Worm (Caenorhabditis elegans) whole organism, midembryonic: Measurements from ENCODE around the gene M01F1.9.

ENCODE experiments used
- T22C8.4 ChIP-seq: fragments of 200-800 bp; sonication (Bioruptor generic); IDR thresholded peaks from 2 replicates; pipeline ENCODE4 v1.3.6; 2022; ENCODE audit warnings: missing genetic modification characterization, missing compliant biosample characterization
- cog-1 ChIP-seq: sonication (generic microtip); optimal IDR thresholded peaks from 2 replicates; lab custom pipeline; 2016; ENCODE audit warnings: missing genetic modification characterization, missing compliant biosample characterization
- flt-1 ChIP-seq: fragments of 200-800 bp; sonication (Bioruptor generic); IDR thresholded peaks from 2 replicates; pipeline ENCODE4 v1.3.6; 2022; ENCODE audit warnings: missing genetic modification characterization, missing compliant biosample characterization
- klf-2 ChIP-seq: fragments of 200-800 bp; sonication (Bioruptor generic); conservative IDR thresholded peaks from 2 replicates; pipeline ENCODE4 v1.3.6; 2022; ENCODE audit warnings: missing genetic modification reagents, missing genetic modification characterization, missing compliant biosample characterization
- med-1 ChIP-seq: sonication (generic microtip); optimal IDR thresholded peaks from 2 replicates; lab custom pipeline; 2017; ENCODE audit warnings: missing genetic modification characterization, mild to moderate bottlenecking, missing compliant biosample characterization, antibody characterized with exemption, missing genetic modification reagents; ENCODE audit not compliant: insufficient read depth
- ref-1 ChIP-seq: fragments of 200-800 bp; sonication (Bioruptor generic); conservative IDR thresholded peaks from 2 replicates; pipeline ENCODE4 v1.3.6; 2022; ENCODE audit warnings: missing genetic modification reagents, missing genetic modification characterization, missing compliant biosample characterization
- tab-1 ChIP-seq: fragments of 200-800 bp; sonication (Bioruptor generic); IDR thresholded peaks from 2 replicates; pipeline ENCODE4 v1.3.6; 2022; ENCODE audit warnings: missing genetic modification characterization, missing compliant biosample characterization
- ztf-23 ChIP-seq: fragments of 200-800 bp; sonication (Bioruptor generic); IDR thresholded peaks from 2 replicates; pipeline ENCODE4 v1.3.6; 2022; ENCODE audit warnings: missing genetic modification reagents, missing genetic modification characterization, missing compliant biosample characterization
- ztf-29 ChIP-seq: fragments of 200-800 bp; sonication (Bioruptor generic); IDR thresholded peaks from 2 replicates; pipeline ENCODE4 v1.3.6; 2022; ENCODE audit warnings: missing genetic modification reagents, missing genetic modification characterization, missing compliant biosample characterization

M01F1.9 gene

ce11 chrIII:3503286-3503685, 4.4 kb upstream of the M01F1.9 start, which contains the start of gene rpl-16:
Gene rpl-16 (minus strand): TSS chrIII:3503604.
- TF ChIP-seq ztf-23 (no peak), med-1 (GFP tag; lab: Kevin White, UChicago) (no peak)

DNA sequence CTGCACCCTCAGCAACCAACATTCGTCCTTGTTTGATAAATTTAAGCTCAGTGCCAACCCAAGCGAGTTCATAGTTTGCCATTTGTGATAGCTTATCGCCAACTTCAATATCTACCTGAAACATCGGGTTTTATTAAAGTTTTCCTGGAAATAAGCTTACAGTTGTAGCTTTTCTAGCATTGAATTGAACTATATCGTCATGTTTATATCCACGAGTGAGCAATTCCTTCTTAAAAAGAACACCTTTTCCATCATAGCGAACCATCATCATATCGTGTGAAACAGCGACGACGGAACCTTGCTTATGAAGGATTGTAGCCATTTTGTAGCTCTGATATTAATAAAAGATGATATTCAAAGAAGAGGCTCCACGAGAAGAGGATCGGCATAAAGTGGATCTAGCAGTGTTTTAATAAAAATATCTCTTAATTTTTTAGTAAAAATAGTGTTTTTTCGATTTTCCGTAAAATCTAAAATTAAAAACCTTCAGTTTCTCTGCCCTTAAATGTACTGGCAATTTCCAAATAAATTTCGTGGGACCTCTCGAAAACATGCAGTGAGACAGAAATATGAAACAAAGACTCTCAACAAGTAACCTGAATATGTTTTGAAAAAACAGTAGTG, 3.5 kb upstream of the M01F1.9 start, which contains the start of gene M01F1.8:
Gene M01F1.8, minus strand, starts transcription at position 335 of the 624 bp plus-strand sequence.
- TF ChIP-seq klf-2 (GFP tag; lab: Robert Waterston, UW), result no peak
- TF ChIP-seq med-1 (GFP tag; lab: Kevin White, UChicago), result no peak
- TF ChIP-seq ref-1 (GFP tag; lab: Robert Waterston, UW), result no peak
- TF ChIP-seq cog-1 (tag; lab: Kevin White, UChicago), result no peak
- TF ChIP-seq tab-1, result no peak
- no peak for TF ChIP-seq flt-1 (GFP tag; lab: Robert Waterston, UW)
- TF ChIP-seq ztf-23, result no peak
- no peak for TF ChIP-seq ztf-29 (GFP tag; lab: Robert Waterston, UW)
- no peak for TF ChIP-seq T22C8.4

ce11 chrIII:3499850-3500249, 993 bp upstream of the M01F1.9 start:
- TF ChIP-seq tab-1 (peak; percentile 91), flt-1 (GFP tag; lab: Robert Waterston, UW) (peak; percentile 97), klf-2 (GFP tag; lab: Robert Waterston, UW) (peak; percentile 99), cog-1 (tag; lab: Kevin White, UChicago) (peak; percentile 97), med-1 (GFP tag; lab: Kevin White, UChicago) (no peak), ztf-29 (GFP tag; lab: Robert Waterston, UW) (peak; percentile 89), ref-1 (GFP tag; lab: Robert Waterston, UW) (peak; percentile 94), T22C8.4 (peak; percentile 93), ztf-23 (peak; percentile 97)

DNA sequence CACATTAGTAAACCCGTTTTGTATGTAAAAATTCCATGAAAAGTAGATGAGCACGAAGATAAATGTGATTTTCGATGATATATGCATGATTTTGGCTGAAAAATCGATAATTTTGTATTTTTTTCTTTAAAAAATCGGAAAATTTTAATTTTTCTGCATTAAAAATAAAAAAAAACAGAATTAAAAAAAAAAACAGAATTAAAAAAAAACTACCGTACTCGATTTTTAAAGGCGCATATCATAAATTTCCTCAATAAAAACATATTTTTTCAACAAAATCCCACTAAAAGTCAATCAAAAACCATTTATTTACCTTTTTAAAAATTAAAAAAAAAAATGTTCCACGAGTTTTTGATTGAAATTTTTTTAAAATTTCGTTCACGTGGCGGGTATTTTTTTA, 5.7 kb downstream of the M01F1.9 start, which contains the start of gene gly-14:
Gene gly-14, minus strand, starts transcription at position 101 of the 400 bp plus-strand sequence.
- TF ChIP-seq flt-1 (GFP tag; lab: Robert Waterston, UW), result no peak
- TF ChIP-seq cog-1 (tag; lab: Kevin White, UChicago), result no peak
- no peak for TF ChIP-seq ref-1 (GFP tag; lab: Robert Waterston, UW)
- no peak for TF ChIP-seq T22C8.4
- TF ChIP-seq ztf-29 (GFP tag; lab: Robert Waterston, UW), result no peak
- TF ChIP-seq ztf-23, result no peak
- TF ChIP-seq med-1 (GFP tag; lab: Kevin White, UChicago), result no peak
- TF ChIP-seq klf-2 (GFP tag; lab: Robert Waterston, UW), result no peak
- no peak for TF ChIP-seq tab-1

DNA sequence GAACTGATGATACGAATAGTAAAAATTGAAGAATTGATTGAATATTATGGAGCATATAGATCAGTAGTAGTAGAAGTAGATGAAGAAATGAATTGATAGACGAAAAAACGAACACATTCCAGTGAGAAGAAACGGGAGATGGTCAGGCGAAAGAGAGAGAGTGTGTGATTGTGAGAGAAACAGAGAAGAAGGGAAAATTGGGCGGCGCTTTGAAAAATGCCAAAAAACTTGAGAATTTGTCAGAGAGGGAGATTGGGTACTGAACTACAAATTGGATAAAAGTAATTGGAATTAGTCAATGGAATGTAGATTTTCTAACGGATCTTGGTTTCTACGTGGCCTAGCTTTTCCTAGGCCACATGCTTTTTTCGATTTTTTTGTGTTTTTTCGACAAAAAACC, 10.6 kb downstream of the M01F1.9 start, which contains the start of gene C34C12.7:
Gene C34C12.7, minus strand, starts transcription at position 118 of the 400 bp plus-strand sequence.
- TF ChIP-seq T22C8.4 (no peak), flt-1 (GFP tag; lab: Robert Waterston, UW) (no peak), ztf-29 (GFP tag; lab: Robert Waterston, UW) (no peak), klf-2 (GFP tag; lab: Robert Waterston, UW) (no peak), med-1 (GFP tag; lab: Kevin White, UChicago) (no peak)

DNA sequence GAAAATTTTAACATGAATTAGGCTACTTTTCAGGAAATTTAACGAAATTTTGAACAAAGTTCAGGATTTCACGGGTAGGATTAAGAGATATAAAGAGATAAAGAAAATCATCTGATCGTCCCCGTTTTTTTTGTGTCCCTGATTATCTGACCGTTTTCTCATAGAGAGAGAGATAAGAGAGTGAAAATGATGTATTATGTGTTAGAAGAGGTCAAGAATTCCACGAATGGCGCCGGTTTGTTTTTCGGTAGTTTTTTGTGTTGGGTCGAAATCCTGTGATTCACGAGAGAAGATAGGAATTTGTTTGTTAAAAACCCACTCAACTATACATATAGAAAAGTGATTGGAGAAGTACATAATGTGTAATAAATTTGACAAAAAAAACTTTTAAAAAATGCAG, 11.7 kb downstream of the M01F1.9 start:
- TF ChIP-seq flt-1 (GFP tag; lab: Robert Waterston, UW), result no peak
- no peak for TF ChIP-seq ztf-29 (GFP tag; lab: Robert Waterston, UW)
- TF ChIP-seq med-1 (GFP tag; lab: Kevin White, UChicago), result no peak
- TF ChIP-seq klf-2 (GFP tag; lab: Robert Waterston, UW), result no peak
- TF ChIP-seq ref-1 (GFP tag; lab: Robert Waterston, UW), result no peak
- no peak for TF ChIP-seq ztf-23
- no peak for TF ChIP-seq T22C8.4

- TF ChIP-seq flt-1 (GFP tag; lab: Robert Waterston, UW) (no peak), T22C8.4 (no peak), ztf-23 (no peak), med-1 (GFP tag; lab: Kevin White, UChicago) (no peak), klf-2 (GFP tag; lab: Robert Waterston, UW) (no peak), cog-1 (tag; lab: Kevin White, UChicago) (no peak), ztf-29 (GFP tag; lab: Robert Waterston, UW) (no peak)
These were observed 12.8 kb downstream of the M01F1.9 start for ce11 chrIII:3486055-3486454.

DNA sequence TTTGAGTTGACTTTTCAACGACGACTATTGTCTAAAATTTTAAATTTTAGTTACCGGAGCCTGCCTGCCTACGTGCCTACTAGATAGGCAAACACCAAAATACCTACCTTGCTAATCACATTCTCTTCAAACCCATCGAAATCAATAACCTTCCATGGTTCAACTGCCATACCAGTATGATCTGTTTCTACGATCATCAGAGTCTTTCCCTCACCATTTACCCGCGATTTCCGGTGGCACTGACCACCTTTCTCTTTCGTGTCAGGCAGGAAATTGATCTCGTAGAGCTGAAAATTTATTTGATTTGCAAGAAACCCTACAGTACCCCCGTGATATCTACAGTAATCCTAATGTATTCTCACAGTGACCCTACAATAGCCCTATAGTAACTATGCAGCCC, 13.9 kb downstream of the M01F1.9 start:
- TF ChIP-seq T22C8.4 (no peak), ztf-23 (no peak), klf-2 (GFP tag; lab: Robert Waterston, UW) (no peak), ztf-29 (GFP tag; lab: Robert Waterston, UW) (no peak), flt-1 (GFP tag; lab: Robert Waterston, UW) (no peak), cog-1 (tag; lab: Kevin White, UChicago) (no peak), tab-1 (no peak), med-1 (GFP tag; lab: Kevin White, UChicago) (no peak), ref-1 (GFP tag; lab: Robert Waterston, UW) (no peak)

DNA sequence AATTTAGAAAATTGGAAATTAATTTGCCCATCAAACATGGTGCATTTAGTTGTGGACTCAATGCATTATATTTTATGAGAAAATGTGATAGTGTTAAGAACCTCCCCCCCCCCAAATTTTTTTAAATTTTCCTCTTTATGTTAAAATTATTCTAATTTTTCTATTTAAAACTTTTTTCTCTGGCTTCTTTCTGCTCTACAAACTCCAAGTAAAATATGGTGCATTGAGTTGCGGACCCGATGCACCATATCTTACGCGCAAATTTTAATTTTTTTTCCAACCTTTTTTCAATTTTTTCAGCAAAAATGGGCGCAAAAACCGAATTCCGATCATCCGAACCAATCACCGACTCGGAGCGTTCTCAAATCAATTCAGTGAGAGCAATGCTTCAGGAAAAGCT, 16.6 kb downstream of the M01F1.9 start, which contains the start of gene C34C12.6:
Gene C34C12.6, plus strand, starts transcription at position 301 of the 400 bp plus-strand sequence.
- TF ChIP-seq tab-1, result no peak
- TF ChIP-seq ztf-29 (GFP tag; lab: Robert Waterston, UW), result no peak
- TF ChIP-seq cog-1 (tag; lab: Kevin White, UChicago), result no peak
- no peak for TF ChIP-seq klf-2 (GFP tag; lab: Robert Waterston, UW)
- TF ChIP-seq flt-1 (GFP tag; lab: Robert Waterston, UW), result no peak
- TF ChIP-seq ztf-23, result no peak
- TF ChIP-seq ref-1 (GFP tag; lab: Robert Waterston, UW), result no peak
- TF ChIP-seq T22C8.4, result no peak
- TF ChIP-seq med-1 (GFP tag; lab: Kevin White, UChicago), result no peak
